Worm (Caenorhabditis elegans) whole organism, L4 larva: ENCODE measurements around the gene gmeb-1.

ENCODE experiments used
- F10B5.3 ChIP-seq: sonication (generic microtip); optimal IDR thresholded peaks from 2 replicates; lab custom pipeline; 2016; ENCODE audit warnings: mild to moderate bottlenecking, missing genetic modification characterization, missing compliant biosample characterization
- F44E2.7 ChIP-seq: fragments of 200-800 bp; sonication (Bioruptor generic); IDR thresholded peaks from 2 replicates; pipeline ENCODE4 v2.1.2; 2022; ENCODE audit warnings: missing genetic modification characterization, missing compliant biosample characterization
- F49E8.2 ChIP-seq: sonication (generic microtip); optimal IDR thresholded peaks from 2 replicates; lab custom pipeline; 2016; ENCODE audit warnings: missing compliant biosample characterization, mild to moderate bottlenecking, missing genetic modification characterization, borderline replicate concordance
- R02D3.7 ChIP-seq: fragments of 150-350 bp; sonication (generic microtip); optimal IDR thresholded peaks from 3 replicates; lab custom pipeline; 2014; ENCODE audit warnings: missing biosample characterization, missing genetic modification characterization
- T20F7.1 ChIP-seq: fragments of 200-800 bp; sonication (Bioruptor generic); optimal IDR thresholded peaks from 2 replicates; lab custom pipeline; 2018; ENCODE audit warnings: mild to moderate bottlenecking, missing genetic modification characterization, missing compliant biosample characterization
- Y75B8A.6 ChIP-seq: fragments of 200-800 bp; sonication (Bioruptor generic); IDR thresholded peaks from 2 replicates; pipeline ENCODE4 v1.3.6; 2022; ENCODE audit warnings: missing genetic modification reagents, missing genetic modification characterization, missing compliant biosample characterization
- ZK546.5 ChIP-seq, 2 experiments: sonication (generic microtip); optimal IDR thresholded peaks; 2 replicates each; lab custom pipeline; 2017; ENCODE audit warnings: missing biosample characterization in 2 of 2, missing genetic modification characterization in 2 of 2
- aha-1 ChIP-seq: fragments of 150-350 bp; peaks from one replicate; lab custom pipeline; 2014; ENCODE audit warnings: missing biosample characterization, missing genetic modification characterization
- arid-1 ChIP-seq: fragments of 200-800 bp; sonication (Bioruptor generic); conservative IDR thresholded peaks from 2 replicates; pipeline ENCODE4 v1.3.6; 2022; ENCODE audit warnings: missing genetic modification reagents, missing genetic modification characterization, missing compliant biosample characterization
- ceh-28 ChIP-seq: fragments of 150-350 bp; optimal IDR thresholded peaks from 2 replicates; lab custom pipeline; 2014; ENCODE audit warnings: missing biosample characterization, missing genetic modification reagents, missing genetic modification characterization
- ceh-32 ChIP-seq: sonication (generic microtip); optimal IDR thresholded peaks from 2 replicates; lab custom pipeline; 2016; ENCODE audit warnings: mild to moderate bottlenecking, missing genetic modification characterization, missing compliant biosample characterization; ENCODE audit not compliant: poor library complexity
- ceh-44 ChIP-seq: fragments of 200-800 bp; sonication (Bioruptor generic); IDR thresholded peaks from 2 replicates; pipeline ENCODE4 v1.3.6; 2022; ENCODE audit warnings: missing genetic modification reagents, missing genetic modification characterization, missing compliant biosample characterization
- ceh-62 ChIP-seq: sonication (generic microtip); optimal IDR thresholded peaks from 2 replicates; lab custom pipeline; 2017; ENCODE audit warnings: missing biosample characterization, missing genetic modification characterization
- ctbp-1 ChIP-seq: fragments of 200-800 bp; sonication (Bioruptor generic); IDR thresholded peaks from 2 replicates; pipeline ENCODE4 v1.3.6; 2022; ENCODE audit warnings: missing genetic modification reagents, missing genetic modification characterization, missing compliant biosample characterization
- daf-16 ChIP-seq, 3 experiments: sonication (generic microtip); optimal IDR thresholded peaks; 2 replicates each; lab custom pipeline; 2016 to 2017; ENCODE audit warnings: missing genetic modification characterization in 3 of 3, missing genetic modification reagents in 3 of 3, mild to moderate bottlenecking in 2 of 3, missing compliant biosample characterization in 2 of 3, missing biosample characterization in 1 of 3, moderate library complexity in 1 of 3
- daf-19 ChIP-seq: fragments of 200-800 bp; sonication (Bioruptor generic); conservative IDR thresholded peaks from 2 replicates; pipeline ENCODE4 v1.3.6; 2022; ENCODE audit warnings: missing genetic modification characterization, missing compliant biosample characterization
- dmd-6 ChIP-seq: fragments of 200-800 bp; sonication (Bioruptor generic); IDR thresholded peaks from 2 replicates; pipeline ENCODE4 v1.3.6; 2022; ENCODE audit warnings: missing genetic modification reagents, missing genetic modification characterization, missing compliant biosample characterization
- dmd-8 ChIP-seq: fragments of 200-800 bp; sonication (Bioruptor generic); IDR thresholded peaks from 2 replicates; pipeline ENCODE4 v1.3.6; 2022; ENCODE audit warnings: missing genetic modification characterization, missing compliant biosample characterization
- duxl-1 ChIP-seq: sonication (generic microtip); optimal IDR thresholded peaks from 2 replicates; lab custom pipeline; 2016; ENCODE audit warnings: mild to moderate bottlenecking, missing genetic modification characterization, moderate library complexity, missing compliant biosample characterization; ENCODE audit not compliant: poor library complexity
- fkh-10 ChIP-seq: fragments of 150-350 bp; optimal IDR thresholded peaks from 2 replicates; lab custom pipeline; 2014; ENCODE audit warnings: missing biosample characterization, missing genetic modification reagents, missing genetic modification characterization
- hif-1 ChIP-seq, 2 experiments: sonication (generic microtip); optimal IDR thresholded peaks; 2 replicates each; lab custom pipeline; 2016 to 2017; ENCODE audit warnings: missing compliant biosample characterization in 2 of 2, missing genetic modification characterization in 2 of 2, missing genetic modification reagents in 2 of 2, missing genotype in 2 of 2, mild to moderate bottlenecking in 1 of 2
- hmg-1.1 ChIP-seq: fragments of 200-800 bp; sonication (Bioruptor generic); IDR thresholded peaks from 2 replicates; pipeline ENCODE4 v1.3.6; 2022; ENCODE audit warnings: missing genetic modification reagents, missing genetic modification characterization, missing compliant biosample characterization
- jun-1 ChIP-seq: fragments of 150-350 bp; optimal IDR thresholded peaks from 2 replicates; lab custom pipeline; 2014; ENCODE audit warnings: missing biosample characterization, missing genetic modification reagents, missing genetic modification characterization
- lin-38 ChIP-seq: fragments of 200-800 bp; sonication (Bioruptor generic); IDR thresholded peaks from 2 replicates; pipeline ENCODE4 v1.3.6; 2022; ENCODE audit warnings: missing genetic modification reagents, missing genetic modification characterization, missing compliant biosample characterization
- lir-3 ChIP-seq: sonication (generic microtip); optimal IDR thresholded peaks from 2 replicates; lab custom pipeline; 2016; ENCODE audit warnings: mild to moderate bottlenecking, missing genetic modification characterization, missing compliant biosample characterization
- lsy-2 ChIP-seq, 2 experiments: fragments of 150-350 bp in 1 of 2; sonication (generic microtip) in 1 of 2; optimal IDR thresholded peaks; 2 replicates each; lab custom pipeline; 2014 to 2017; ENCODE audit warnings: missing biosample characterization in 2 of 2, missing genetic modification characterization in 2 of 2
- mdl-1 ChIP-seq, 2 experiments: fragments of 150-350 bp in 1 of 2; sonication (generic microtip) in 1 of 2; optimal IDR thresholded peaks; 2 replicates each; lab custom pipeline; 2014 to 2017; ENCODE audit warnings: missing biosample characterization in 2 of 2, missing genetic modification characterization in 2 of 2
- mdt-29 ChIP-seq: fragments of 200-800 bp; sonication (Bioruptor generic); IDR thresholded peaks from 2 replicates; pipeline ENCODE4 v1.3.6; 2022; ENCODE audit warnings: missing genetic modification reagents, missing genetic modification characterization, missing compliant biosample characterization
- mxl-2 ChIP-seq: fragments of 200-800 bp; sonication (Bioruptor generic); conservative IDR thresholded peaks from 2 replicates; pipeline ENCODE4 v1.3.6; 2022; ENCODE audit warnings: missing genetic modification reagents, missing genetic modification characterization, missing compliant biosample characterization
- mxl-3 ChIP-seq: fragments of 200-800 bp; sonication (Bioruptor generic); optimal IDR thresholded peaks from 2 replicates; lab custom pipeline; 2018; ENCODE audit warnings: mild to moderate bottlenecking, missing genetic modification characterization, missing compliant biosample characterization
- nhr-102 ChIP-seq: sonication (generic microtip); optimal IDR thresholded peaks from 2 replicates; lab custom pipeline; 2016; ENCODE audit warnings: mild to moderate bottlenecking, missing genetic modification characterization, moderate library complexity, missing compliant biosample characterization
- nhr-111 ChIP-seq: fragments of 200-800 bp; sonication (Bioruptor generic); optimal IDR thresholded peaks from 2 replicates; lab custom pipeline; 2018; ENCODE audit warnings: mild to moderate bottlenecking, missing genetic modification characterization, missing compliant biosample characterization
- nhr-237 ChIP-seq: sonication (generic microtip); optimal IDR thresholded peaks from 2 replicates; lab custom pipeline; 2017; ENCODE audit warnings: missing biosample characterization, missing genetic modification characterization
- nhr-25 ChIP-seq: sonication (generic microtip); optimal IDR thresholded peaks from 2 replicates; lab custom pipeline; 2017; ENCODE audit warnings: missing genetic modification characterization, mild to moderate bottlenecking, missing compliant biosample characterization, antibody characterized with exemption, moderate library complexity, borderline replicate concordance; ENCODE audit not compliant: insufficient read depth
- nhr-28 ChIP-seq: fragments of 150-350 bp; optimal IDR thresholded peaks from 2 replicates; lab custom pipeline; 2014; ENCODE audit warnings: missing biosample characterization, missing genetic modification characterization
- nhr-42 ChIP-seq: fragments of 200-800 bp; sonication (Bioruptor generic); IDR thresholded peaks from 2 replicates; pipeline ENCODE4 v1.3.6; 2022; ENCODE audit warnings: missing genetic modification characterization, missing compliant biosample characterization
- nhr-48 ChIP-seq: sonication (generic microtip); optimal IDR thresholded peaks from 2 replicates; lab custom pipeline; 2016; ENCODE audit warnings: mild to moderate bottlenecking, missing genetic modification characterization, missing compliant biosample characterization
- rbr-2 ChIP-seq: sonication (generic microtip); optimal IDR thresholded peaks from 2 replicates; lab custom pipeline; 2016; ENCODE audit warnings: missing genotype, missing genetic modification characterization, missing compliant biosample characterization
- sdz-12 ChIP-seq: fragments of 200-800 bp; sonication (Bioruptor generic); optimal IDR thresholded peaks from 2 replicates; lab custom pipeline; 2018; ENCODE audit warnings: mild to moderate bottlenecking, missing genetic modification characterization, missing compliant biosample characterization
- set-16 ChIP-seq: fragments of 200-800 bp; sonication (Bioruptor generic); IDR thresholded peaks from 2 replicates; pipeline ENCODE4 v1.3.6; 2022; ENCODE audit warnings: missing genetic modification reagents, missing genetic modification characterization, missing compliant biosample characterization
- snpc-4 ChIP-seq: fragments of 150-350 bp; optimal IDR thresholded peaks from 2 replicates; lab custom pipeline; 2014; ENCODE audit warnings: missing biosample characterization, missing genetic modification characterization
- spr-3 ChIP-seq: fragments of 200-800 bp; sonication (Bioruptor generic); optimal IDR thresholded peaks from 2 replicates; lab custom pipeline; 2018; ENCODE audit warnings: mild to moderate bottlenecking, missing genetic modification characterization, missing compliant biosample characterization
- unc-130 ChIP-seq: sonication (generic microtip); optimal IDR thresholded peaks from 2 replicates; lab custom pipeline; 2016; ENCODE audit warnings: missing genetic modification reagents, missing genetic modification characterization, missing compliant biosample characterization
- unc-62 ChIP-seq, 3 experiments: fragments of 150-350 bp in 1 of 3; sonication (generic microtip); optimal IDR thresholded peaks in 2 of 3; peaks in 1 of 3; 1 replicate in 1 of 3; 2 replicates in 2 of 3; lab custom pipeline; 2014 to 2017; ENCODE audit warnings: missing biosample characterization in 3 of 3, missing genetic modification characterization in 3 of 3, missing genetic modification reagents in 3 of 3, missing genotype in 1 of 3
- vab-7 ChIP-seq: fragments of 200-800 bp; sonication (Bioruptor generic); IDR thresholded peaks from 2 replicates; pipeline ENCODE4 v1.3.6; 2022; ENCODE audit warnings: missing genetic modification reagents, missing genetic modification characterization, missing compliant biosample characterization
- zag-1 ChIP-seq: fragments of 150-350 bp; optimal IDR thresholded peaks from 2 replicates; lab custom pipeline; 2014; ENCODE audit warnings: missing biosample characterization, missing genetic modification characterization
- zfp-2 ChIP-seq: sonication (generic microtip); optimal IDR thresholded peaks from 2 replicates; lab custom pipeline; 2016; ENCODE audit warnings: mild to moderate bottlenecking, missing genetic modification characterization, missing compliant biosample characterization
- zfp-3 ChIP-seq: fragments of 200-800 bp; sonication (Bioruptor generic); conservative IDR thresholded peaks from 2 replicates; pipeline ENCODE4 v1.3.6; 2022; ENCODE audit warnings: missing genetic modification reagents, missing genetic modification characterization, missing compliant biosample characterization
- zip-2 ChIP-seq: fragments of 150-350 bp; optimal IDR thresholded peaks from 2 replicates; lab custom pipeline; 2014; ENCODE audit warnings: missing biosample characterization, missing genetic modification characterization

The gmeb-1 gene

DNA sequence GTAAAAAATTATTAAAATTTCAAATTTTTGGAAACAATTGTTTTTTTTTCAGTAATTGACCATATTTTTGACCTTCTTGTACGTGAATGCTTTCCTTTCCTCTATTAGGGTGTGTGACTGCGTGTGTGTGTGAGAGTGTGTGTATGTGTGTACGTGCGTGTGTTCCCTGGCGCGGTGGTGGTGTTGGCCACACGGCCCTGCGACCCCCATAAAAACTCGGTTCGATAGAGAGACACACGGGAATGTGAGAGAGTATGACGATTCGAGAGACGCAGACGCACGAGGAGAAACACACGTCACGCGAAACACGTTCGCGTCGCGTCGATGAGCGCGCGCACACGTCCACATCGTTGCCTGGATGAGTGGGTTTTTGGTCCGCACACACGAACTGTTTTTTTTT is 551 bp upstream of the gmeb-1 start (continued):
- TF ChIP-seq zfp-2 (tag; lab: Kevin White, UChicago) (no peak), hmg-1.1 (GFP tag; lab: Robert Waterston, UW) (peak; percentile 83), set-16 (GFP tag; lab: Robert Waterston, UW) (no peak; the same call in 1 of the 2 replicates), ceh-28 (tag; lab: Kevin White, UChicago) (no peak), sdz-12 (no peak), snpc-4 (tag; lab: Kevin White, UChicago) (no peak), unc-130 (no peak), ceh-44 (peak; percentile 16; the same call in 1 of the 2 replicates), nhr-42 (no peak), lin-38 (GFP tag; lab: Robert Waterston, UW) (no peak), mxl-3 (GFP tag; lab: Kevin White, UChicago) (peak; percentile 99), ctbp-1 (GFP tag; lab: Robert Waterston, UW) (peak; percentile 69), ceh-32 (tag; lab: Kevin White, UChicago) (no peak), mdt-29 (GFP tag; lab: Robert Waterston, UW) (no peak), rbr-2 (tag; lab: Kevin White, UChicago) (peak; percentile 86), zip-2 (tag; lab: Kevin White, UChicago) (no peak), nhr-25 (peak; percentile 81), arid-1 (GFP tag; lab: Robert Waterston, UW) (peak; percentile 36; the same call in 1 of the 2 replicates), F49E8.2 (tag; lab: Kevin White, UChicago) (no peak), dmd-6 (GFP tag; lab: Robert Waterston, UW) (peak; percentile 77), lir-3 (tag; lab: Kevin White, UChicago) (no peak), dmd-8 (GFP tag; lab: Robert Waterston, UW) (0 out of 2 replicates have a peak, but pooled peaks have one; percentile 18), duxl-1 (peak; percentile 21), Y75B8A.6 (GFP tag; lab: Robert Waterston, UW) (0 out of 2 replicates have a peak, but pooled peaks have one; percentile 50), lsy-2 (tag; optimal IDR thresholded peaks at IDR 0.05; lab: Kevin White, UChicago) (peak; percentile 42 to 69), daf-16 (GFP tag; optimal IDR thresholded peaks at IDR 0.05; lab: Kevin White, UChicago) (peak in 1 of 2 experiments; percentile 30), daf-16 (tag; optimal IDR thresholded peaks at IDR 0.05; lab: Kevin White, UChicago) (peak; percentile 60), fkh-10 (GFP tag; lab: Kevin White, UChicago) (peak; percentile 28), mdl-1 (tag; optimal IDR thresholded peaks at IDR 0.05; lab: Kevin White, UChicago) (peak; percentile 77 to 97), ZK546.5 (tag; optimal IDR thresholded peaks at IDR 0.05; lab: Kevin White, UChicago) (no peak), hif-1 (tag; optimal IDR thresholded peaks at IDR 0.05; lab: Kevin White, UChicago) (peak; percentile 43 to 97), nhr-237 (tag; lab: Kevin White, UChicago) (no peak), spr-3 (no peak), nhr-111 (no peak), vab-7 (GFP tag; lab: Robert Waterston, UW) (0 out of 2 replicates have a peak, but pooled peaks have one; percentile 18), ceh-62 (tag; lab: Kevin White, UChicago) (no peak), zag-1 (tag; lab: Kevin White, UChicago) (no peak), R02D3.7 (tag; lab: Kevin White, UChicago) (no peak), mxl-2 (GFP tag; lab: Robert Waterston, UW) (no peak), F10B5.3 (tag; lab: Kevin White, UChicago) (no peak), nhr-48 (tag; lab: Kevin White, UChicago) (peak; percentile 75), T20F7.1 (GFP tag; lab: Kevin White, UChicago) (peak; percentile 65), aha-1 (peak; percentile 98), F44E2.7 (GFP tag; lab: Robert Waterston, UW) (no peak), nhr-28 (tag; lab: Kevin White, UChicago) (peak; percentile 91), daf-19 (GFP tag; lab: Robert Waterston, UW) (no peak), nhr-102 (tag; lab: Kevin White, UChicago) (peak; percentile 38), unc-62 (GFP tag; optimal IDR thresholded peaks at IDR 0.05 in 1 of 2; lab: Kevin White, UChicago) (peak in 1 of 2 experiments; percentile 99), unc-62 (tag; optimal IDR thresholded peaks at IDR 0.05; lab: Kevin White, UChicago) (no peak), jun-1 (tag; lab: Kevin White, UChicago) (no peak), zfp-3 (GFP tag; lab: Robert Waterston, UW) (0 out of 2 replicates have a peak, but pooled peaks have one; percentile 44)
